Fruit fly (Drosophila melanogaster) whole organism, prepupa: ENCODE results near the gene CG34327.

Experiments
- Blimp-1 ChIP-seq: fragments of 200-800 bp; sonication (Bioruptor generic); optimal IDR thresholded peaks from 3 replicates; lab custom pipeline; 2017; ENCODE audit warnings: missing biosample characterization, missing genetic modification characterization, mild to moderate bottlenecking, moderate library complexity, missing genetic modification reagents
- CG10631 ChIP-seq: fragments of 200-800 bp; sonication (Bioruptor generic); optimal IDR thresholded peaks from 2 replicates; lab custom pipeline; 2016; ENCODE audit warnings: missing biosample characterization, missing genetic modification characterization
- CG10669 ChIP-seq: fragments of 200-800 bp; sonication (Bioruptor generic); optimal IDR thresholded peaks from 3 replicates; lab custom pipeline; 2018; ENCODE audit warnings: missing biosample characterization, mild to moderate bottlenecking, missing genetic modification characterization, moderate library complexity
- CG11294 ChIP-seq: fragments of 200-800 bp; sonication (Bioruptor generic); IDR thresholded peaks from 2 replicates; pipeline ENCODE4 v1.3.6; 2022; ENCODE audit warnings: missing biosample characterization, missing genetic modification characterization
- CG11762 ChIP-seq: fragments of 200-800 bp; sonication (Bioruptor generic); optimal IDR thresholded peaks from 3 replicates; lab custom pipeline; 2016; ENCODE audit warnings: missing biosample characterization, missing genetic modification characterization; ENCODE audit not compliant: insufficient read depth
- CG11902 ChIP-seq: fragments of 200-800 bp; sonication (Bioruptor generic); optimal IDR thresholded peaks from 3 replicates; lab custom pipeline; 2016; ENCODE audit warnings: missing biosample characterization, missing genetic modification characterization
- CG15336 ChIP-seq: fragments of 200-800 bp; sonication (Bioruptor generic); IDR thresholded peaks from 2 replicates; pipeline ENCODE4 v1.3.6; 2022; ENCODE audit warnings: missing biosample characterization, missing genetic modification characterization
- CG1621 ChIP-seq: fragments of 200-800 bp; sonication (Bioruptor generic); optimal IDR thresholded peaks from 3 replicates; lab custom pipeline; 2018; ENCODE audit warnings: missing biosample characterization, mild to moderate bottlenecking, missing genetic modification characterization
- CG3032 ChIP-seq: fragments of 200-800 bp; optimal IDR thresholded peaks from 2 replicates; lab custom pipeline; 2019; ENCODE audit warnings: missing biosample characterization, mild to moderate bottlenecking, missing genetic modification characterization, moderate library complexity
- CG31627 ChIP-seq: fragments of 200-800 bp; sonication (Bioruptor generic); optimal IDR thresholded peaks from 3 replicates; lab custom pipeline; 2016; ENCODE audit warnings: missing biosample characterization, missing genetic modification characterization
- CG34406 ChIP-seq: fragments of 200-800 bp; sonication (Bioruptor generic); optimal IDR thresholded peaks from 3 replicates; lab custom pipeline; 2016; ENCODE audit warnings: missing biosample characterization, missing genetic modification characterization
- CG3919 ChIP-seq: fragments of 200-800 bp; sonication (Bioruptor generic); optimal IDR thresholded peaks from 3 replicates; lab custom pipeline; 2016; ENCODE audit warnings: missing biosample characterization, missing genetic modification characterization
- CG6163 ChIP-seq: fragments of 200-800 bp; sonication (Bioruptor generic); IDR thresholded peaks from 3 replicates; pipeline ENCODE4 v1.3.6; 2022; ENCODE audit warnings: missing biosample characterization, missing genetic modification characterization
- CG6276 ChIP-seq: fragments of 200-800 bp; sonication (Bioruptor generic); optimal IDR thresholded peaks from 2 replicates; lab custom pipeline; 2017; ENCODE audit warnings: missing biosample characterization, mild to moderate bottlenecking, missing genetic modification characterization
- CG6792 ChIP-seq: fragments of 200-800 bp; sonication (Bioruptor generic); optimal IDR thresholded peaks from 3 replicates; lab custom pipeline; 2016; ENCODE audit warnings: missing biosample characterization, missing genetic modification characterization
- CG8119 ChIP-seq: fragments of 200-800 bp; sonication (Bioruptor generic); IDR thresholded peaks from 3 replicates; pipeline ENCODE4 v1.3.6; 2022; ENCODE audit warnings: missing biosample characterization, missing genetic modification characterization
- CG8319 ChIP-seq: fragments of 200-800 bp; sonication (Bioruptor generic); optimal IDR thresholded peaks from 3 replicates; lab custom pipeline; 2016; ENCODE audit warnings: missing biosample characterization, missing genetic modification characterization
- CG8632 ChIP-seq: fragments of 200-800 bp; sonication (Bioruptor generic); optimal IDR thresholded peaks from 3 replicates; lab custom pipeline; 2016; ENCODE audit warnings: missing biosample characterization, missing genetic modification characterization
- CG9139 ChIP-seq: fragments of 200-800 bp; sonication (Bioruptor generic); optimal IDR thresholded peaks from 3 replicates; lab custom pipeline; 2017; ENCODE audit warnings: missing biosample characterization, mild to moderate bottlenecking, missing genetic modification characterization
- Eip75B ChIP-seq: fragments of 200-800 bp; sonication (Bioruptor generic); optimal IDR thresholded peaks from 3 replicates; lab custom pipeline; 2016; ENCODE audit warnings: missing biosample characterization, missing genetic modification characterization
- Eip78C ChIP-seq: fragments of 200-800 bp; sonication (Bioruptor generic); peaks from one replicate; lab custom pipeline; 2016; ENCODE audit warnings: missing biosample characterization, missing genetic modification characterization
- Eip93F ChIP-seq: fragments of 200-800 bp; sonication (Bioruptor generic); optimal IDR thresholded peaks from 2 replicates; lab custom pipeline; 2016; ENCODE audit warnings: missing biosample characterization, mild to moderate bottlenecking, missing genetic modification characterization
- Ets21C ChIP-seq: fragments of 200-800 bp; sonication (Bioruptor generic); optimal IDR thresholded peaks from 3 replicates; lab custom pipeline; 2016; ENCODE audit warnings: missing biosample characterization, missing genetic modification characterization
- Ets96B ChIP-seq: fragments of 200-800 bp; optimal IDR thresholded peaks from 2 replicates; lab custom pipeline; 2019; ENCODE audit warnings: missing biosample characterization, mild to moderate bottlenecking, missing genetic modification characterization, moderate library complexity
- Hr38 ChIP-seq: sonication (Bioruptor generic); optimal IDR thresholded peaks from 2 replicates; lab custom pipeline; 2016; ENCODE audit warnings: missing biosample characterization, missing genetic modification characterization
- Hr39 ChIP-seq: fragments of 200-800 bp; sonication (Bioruptor generic); optimal IDR thresholded peaks from 2 replicates; lab custom pipeline; 2016; ENCODE audit warnings: missing biosample characterization, missing genetic modification characterization
- Hr4 ChIP-seq: fragments of 200-800 bp; sonication (Bioruptor generic); optimal IDR thresholded peaks from 3 replicates; lab custom pipeline; 2016; ENCODE audit warnings: missing biosample characterization, missing genetic modification characterization
- Lpt ChIP-seq: fragments of 200-800 bp; sonication (Bioruptor generic); optimal IDR thresholded peaks from 3 replicates; lab custom pipeline; 2016; ENCODE audit warnings: missing biosample characterization, missing genetic modification characterization
- Met ChIP-seq: fragments of 200-800 bp; sonication (Bioruptor generic); optimal IDR thresholded peaks from 3 replicates; lab custom pipeline; 2016; ENCODE audit warnings: missing biosample characterization, missing genetic modification characterization
- OdsH ChIP-seq: fragments of 200-800 bp; sonication (Bioruptor generic); optimal IDR thresholded peaks from 3 replicates; lab custom pipeline; 2016; ENCODE audit warnings: missing biosample characterization, missing genetic modification characterization
- Smox ChIP-seq: fragments of 200-800 bp; sonication (Bioruptor generic); optimal IDR thresholded peaks from 3 replicates; lab custom pipeline; 2016; ENCODE audit warnings: missing biosample characterization, missing genetic modification characterization
- Sox102F ChIP-seq: fragments of 200-800 bp; sonication (Bioruptor generic); optimal IDR thresholded peaks from 2 replicates; lab custom pipeline; 2016; ENCODE audit warnings: missing biosample characterization, mild to moderate bottlenecking, missing genetic modification characterization
- Sox15 ChIP-seq: fragments of 200-800 bp; sonication (Bioruptor generic); optimal IDR thresholded peaks from 3 replicates; lab custom pipeline; 2016; ENCODE audit warnings: missing biosample characterization, missing genetic modification characterization
- achi ChIP-seq: fragments of 200-800 bp; sonication (Bioruptor generic); optimal IDR thresholded peaks from 3 replicates; lab custom pipeline; 2016; ENCODE audit warnings: missing biosample characterization, missing genetic modification characterization
- acj6 ChIP-seq: fragments of 200-800 bp; sonication (Bioruptor generic); optimal IDR thresholded peaks from 3 replicates; lab custom pipeline; 2016; ENCODE audit warnings: missing biosample characterization, missing genetic modification characterization
- cyc ChIP-seq: fragments of 200-800 bp; sonication (Bioruptor generic); optimal IDR thresholded peaks from 3 replicates; lab custom pipeline; 2016; ENCODE audit warnings: missing biosample characterization, missing genetic modification characterization
- dac ChIP-seq: fragments of 200-800 bp; sonication (Bioruptor generic); optimal IDR thresholded peaks from 2 replicates; lab custom pipeline; 2017; ENCODE audit warnings: missing biosample characterization, mild to moderate bottlenecking, missing genetic modification characterization
- dsx ChIP-seq: fragments of 200-800 bp; optimal IDR thresholded peaks from 3 replicates; lab custom pipeline; 2019; ENCODE audit warnings: missing biosample characterization, mild to moderate bottlenecking, missing genetic modification characterization, moderate library complexity; ENCODE audit not compliant: poor library complexity, severe bottlenecking
- eg ChIP-seq: fragments of 200-800 bp; sonication (Bioruptor generic); IDR thresholded peaks from 3 replicates; pipeline ENCODE4 v1.3.6; 2022; ENCODE audit warnings: missing biosample characterization, missing genetic modification characterization
- esn ChIP-seq: fragments of 200-800 bp; sonication (Bioruptor generic); optimal IDR thresholded peaks from 2 replicates; lab custom pipeline; 2016; ENCODE audit warnings: missing biosample characterization, mild to moderate bottlenecking, missing genetic modification characterization, moderate library complexity
- fd59A ChIP-seq: fragments of 200-800 bp; sonication (Bioruptor generic); optimal IDR thresholded peaks from 2 replicates; lab custom pipeline; 2017; ENCODE audit warnings: missing biosample characterization, mild to moderate bottlenecking, missing genetic modification characterization, missing genetic modification reagents
- fd85E ChIP-seq: fragments of 200-800 bp; sonication (Bioruptor generic); optimal IDR thresholded peaks from 3 replicates; lab custom pipeline; 2016; ENCODE audit warnings: missing biosample characterization, missing genetic modification characterization
- lz ChIP-seq: fragments of 200-800 bp; sonication (Bioruptor generic); optimal IDR thresholded peaks from 3 replicates; lab custom pipeline; 2016; ENCODE audit warnings: missing biosample characterization, missing genetic modification characterization
- net ChIP-seq: fragments of 200-800 bp; sonication (Bioruptor generic); optimal IDR thresholded peaks from 3 replicates; lab custom pipeline; 2016; ENCODE audit warnings: missing biosample characterization, missing genetic modification characterization
- salr ChIP-seq, 2 experiments: fragments of 200-800 bp; sonication (Bioruptor generic); optimal IDR thresholded peaks; 3 replicates each; lab custom pipeline; 2016 to 2018; ENCODE audit warnings: missing biosample characterization in 2 of 2, missing genetic modification characterization in 2 of 2, mild to moderate bottlenecking in 1 of 2
- svp ChIP-seq: fragments of 200-800 bp; sonication (Bioruptor generic); peaks from one replicate; lab custom pipeline; 2016; ENCODE audit warnings: missing biosample characterization, missing genetic modification characterization
- topi ChIP-seq: fragments of 200-800 bp; sonication (Bioruptor generic); optimal IDR thresholded peaks from 3 replicates; lab custom pipeline; 2016; ENCODE audit warnings: missing biosample characterization, missing genetic modification characterization
- vri ChIP-seq: fragments of 200-800 bp; sonication (Bioruptor generic); optimal IDR thresholded peaks from 3 replicates; lab custom pipeline; 2016; ENCODE audit warnings: missing biosample characterization, mild to moderate bottlenecking, missing genetic modification characterization

Gene CG34327

DNA sequence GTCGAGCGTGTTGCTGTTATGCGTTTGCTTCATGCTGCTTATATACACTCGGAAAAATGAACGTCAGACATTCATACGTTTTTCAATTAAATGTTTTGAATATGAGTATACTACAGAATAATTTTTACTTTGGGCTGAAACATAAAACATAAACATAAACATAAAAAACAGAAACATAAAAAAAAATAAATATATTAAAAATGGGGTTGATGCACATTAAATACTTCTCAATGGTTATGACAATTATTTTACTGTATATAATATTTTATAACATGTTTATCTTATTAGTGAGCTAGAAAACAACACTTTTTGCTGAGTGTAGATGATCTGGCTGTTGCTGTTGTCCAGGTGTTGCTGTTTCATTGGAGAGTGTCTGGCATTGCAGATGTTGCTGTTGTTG is 13.8 kb upstream of the CG34327 start (continued):
- TF ChIP-seq Hr38 (GFP tag; lab: Kevin White, UChicago) (no peak), net (peak; percentile 78), CG34406 (GFP tag; lab: Kevin White, UChicago) (peak; percentile 67), vri (no peak), Hr39 (GFP tag; lab: Kevin White, UChicago) (no peak), esn (peak; percentile 61), svp (peak; percentile 55), Ets96B (peak; percentile 62), CG3032 (tag; lab: Kevin White, UChicago) (peak; percentile 67), CG8119 (GFP tag; lab: Robert Waterston, UW) (peak; percentile 89), Smox (peak; percentile 32), CG6276 (GFP tag; lab: Kevin White, UChicago) (peak; percentile 78), Eip78C (GFP tag; lab: Kevin White, UChicago) (peak; percentile 92), CG3919 (GFP tag; lab: Kevin White, UChicago) (peak; percentile 77), CG11762 (peak; percentile 63), CG8632 (GFP tag; lab: Kevin White, UChicago) (peak; percentile 71), CG11294 (GFP tag; lab: Robert Waterston, UW) (no peak), Sox15 (GFP tag; lab: Kevin White, UChicago) (peak; percentile 23), fd85E (GFP tag; lab: Kevin White, UChicago) (no peak), CG1621 (tag; lab: Kevin White, UChicago) (peak; percentile 2), CG10631 (GFP tag; lab: Kevin White, UChicago) (peak; percentile 73), acj6 (peak; percentile 75), OdsH (GFP tag; lab: Kevin White, UChicago) (peak; percentile 72), Sox102F (GFP tag; lab: Kevin White, UChicago) (peak; percentile 35), lz (peak; percentile 28), CG11902 (GFP tag; lab: Kevin White, UChicago) (peak; percentile 13), cyc (GFP tag; lab: Kevin White, UChicago) (peak; percentile 21), Ets21C (GFP tag; lab: Kevin White, UChicago) (no peak), Blimp-1 (GFP tag; lab: Kevin White, UChicago) (no peak), CG6792 (GFP tag; lab: Kevin White, UChicago) (peak; percentile 70), CG10669 (GFP tag; lab: Kevin White, UChicago) (no peak), salr (GFP tag; optimal IDR thresholded peaks at IDR 0.05; lab: Kevin White, UChicago) (peak in 1 of 2 experiments; percentile 77), CG9139 (peak; percentile 18), dsx (GFP tag; lab: Kevin White, UChicago) (peak; percentile 70), Eip93F (GFP tag; lab: Kevin White, UChicago) (no peak), achi (GFP tag; lab: Kevin White, UChicago) (peak; percentile 77), CG31627 (GFP tag; lab: Kevin White, UChicago) (peak; percentile 19), CG6163 (peak; percentile 62), Lpt (GFP tag; lab: Kevin White, UChicago) (peak; percentile 78), dac (GFP tag; lab: Kevin White, UChicago) (peak; percentile 49), Met (GFP tag; lab: Kevin White, UChicago) (peak; percentile 55)

DNA sequence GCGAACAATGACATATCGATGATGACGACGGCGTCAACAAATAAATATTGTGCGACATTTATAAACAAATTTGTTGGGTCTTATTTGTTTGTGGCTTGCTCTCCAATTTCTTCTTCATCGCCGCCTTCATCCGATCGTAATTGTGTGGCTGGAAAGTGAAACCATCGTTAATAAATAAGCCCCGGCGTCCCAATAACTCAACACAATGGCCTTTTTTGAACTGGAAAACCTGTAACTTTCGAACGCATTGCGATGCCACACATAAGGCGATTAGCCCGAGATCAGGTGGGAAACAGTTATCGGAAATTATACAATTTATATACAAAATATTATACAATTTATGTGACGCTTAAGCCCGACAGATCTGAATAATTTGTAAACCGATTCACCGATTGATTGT is 12.9 kb upstream of the CG34327 start:
- TF ChIP-seq Blimp-1 (GFP tag; lab: Kevin White, UChicago) (no peak), fd59A (no peak), Sox102F (GFP tag; lab: Kevin White, UChicago) (no peak), acj6 (no peak), Hr38 (GFP tag; lab: Kevin White, UChicago) (no peak), Hr4 (no peak), Eip75B (no peak), CG15336 (GFP tag; lab: Robert Waterston, UW) (no peak), CG8319 (no peak), Eip78C (GFP tag; lab: Kevin White, UChicago) (no peak), Ets21C (GFP tag; lab: Kevin White, UChicago) (no peak), Eip93F (GFP tag; lab: Kevin White, UChicago) (no peak), topi (no peak), vri (no peak), dac (GFP tag; lab: Kevin White, UChicago) (no peak), Hr39 (GFP tag; lab: Kevin White, UChicago) (no peak), eg (no peak)
